Fruit fly (Drosophila melanogaster): Measurements from ENCODE around the gene Unc-115b.

Unc-115b gene

dm6 chr3R:9705008-9705628 lies 12.5 kb upstream of the Unc-115b start, which contains the start of gene Unc-115a:
Gene Unc-115a (minus strand): TSS chr3R:9705417.
- TF ChIP-seq rgr (GFP tag; optimal IDR thresholded peaks at IDR 0.05) (peak; percentile 57), OdsH (GFP tag; optimal IDR thresholded peaks at IDR 0.05) (peak; percentile 5), Sp1 (GFP tag; optimal IDR thresholded peaks at IDR 0.05) (peak; percentile 57), Rel (GFP tag; optimal IDR thresholded peaks at IDR 0.05) (no peak), Rel (tag; optimal IDR thresholded peaks at IDR 0.05) (peak; percentile 61), Dif (GFP tag; optimal IDR thresholded peaks at IDR 0.05; ENCODE audit: partially characterized antibody) (peak; percentile 56), ey (GFP tag; optimal IDR thresholded peaks at IDR 0.05) (no peak), sv (GFP tag; optimal IDR thresholded peaks at IDR 0.05) (peak; percentile 38), Hr83 (GFP tag; optimal IDR thresholded peaks at IDR 0.05; ENCODE audit: poor library complexity, severe bottlenecking) (peak; percentile 77), dsf (GFP tag; optimal IDR thresholded peaks at IDR 0.05; ENCODE audit: borderline replicate concordance) (no peak), fru (GFP tag; optimal IDR thresholded peaks at IDR 0.05) (peak; percentile 71), Myc (optimal IDR thresholded peaks at IDR 0.05) (peak; percentile 86), h (GFP tag; optimal IDR thresholded peaks at IDR 0.05) (peak; percentile 57), jim (GFP tag; optimal IDR thresholded peaks at IDR 0.05) (peak; percentile 95), pan (optimal IDR thresholded peaks at IDR 0.05) (no peak)

- TF ChIP-seq foxo (GFP tag; optimal IDR thresholded peaks at IDR 0.05) (peak in 1 of 2 experiments; percentile 47), pan (optimal IDR thresholded peaks at IDR 0.05) (no peak), Rel (GFP tag; optimal IDR thresholded peaks at IDR 0.05) (no peak), Rel (tag; optimal IDR thresholded peaks at IDR 0.05) (peak; percentile 77), psq (GFP tag; optimal IDR thresholded peaks at IDR 0.05) (peak; percentile 6), Dfd (GFP tag; optimal IDR thresholded peaks at IDR 0.05) (peak; percentile 77), jim (GFP tag; optimal IDR thresholded peaks at IDR 0.05) (no peak), h (GFP tag; optimal IDR thresholded peaks at IDR 0.05) (peak; percentile 62), Hr78 (GFP tag; optimal IDR thresholded peaks at IDR 0.05) (peak; percentile 23), dl (GFP tag; optimal IDR thresholded peaks at IDR 0.05; ENCODE audit: insufficient read depth in 1 of 2, partially characterized antibody in 2 of 2) (peak in 1 of 2 experiments; percentile 75), HLH106 (tag; optimal IDR thresholded peaks at IDR 0.05) (no peak), Hr83 (GFP tag; optimal IDR thresholded peaks at IDR 0.05; ENCODE audit: poor library complexity, severe bottlenecking) (peak; percentile 70), Hnf4 (GFP tag; optimal IDR thresholded peaks at IDR 0.05) (no peak), Abd-B (GFP tag; optimal IDR thresholded peaks at IDR 0.05) (no peak), Jra (GFP tag; optimal IDR thresholded peaks at IDR 0.05) (peak; percentile 62), rgr (GFP tag; optimal IDR thresholded peaks at IDR 0.05) (peak; percentile 23), lola (GFP tag; optimal IDR thresholded peaks at IDR 0.05) (no peak), N (GFP tag; optimal IDR thresholded peaks at IDR 0.05) (peak; percentile 80), Dif (GFP tag; optimal IDR thresholded peaks at IDR 0.05; ENCODE audit: partially characterized antibody) (peak; percentile 70), CG9705 (GFP tag; optimal IDR thresholded peaks at IDR 0.05) (no peak), woc (GFP tag; optimal IDR thresholded peaks at IDR 0.05) (no peak)
These were observed 11.8 kb upstream of the Unc-115b start for dm6 chr3R:9704183-9705007.

DNA sequence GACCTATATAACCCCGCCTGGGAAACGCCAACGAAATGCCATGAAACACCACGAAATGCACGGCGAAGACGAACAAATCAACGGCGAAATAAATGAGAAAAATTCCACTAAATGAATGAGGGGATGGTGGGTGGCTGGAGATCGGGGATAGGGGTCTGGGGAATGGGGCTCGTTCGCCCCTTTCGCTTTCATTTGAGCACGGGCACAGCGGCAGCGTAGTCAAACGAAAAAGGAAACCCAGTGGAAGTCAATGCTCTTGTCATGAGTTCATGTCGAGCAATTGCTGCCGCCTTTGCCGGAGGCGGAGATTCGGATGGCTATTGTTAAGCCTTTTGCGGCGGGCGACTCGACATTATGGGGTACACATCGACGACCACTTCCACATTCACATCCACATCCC lies 10.7 kb upstream of the Unc-115b start:
- TF ChIP-seq dmrt93B (GFP tag; optimal IDR thresholded peaks at IDR 0.05) (no peak), sv (GFP tag; optimal IDR thresholded peaks at IDR 0.05) (no peak), brk (GFP tag; optimal IDR thresholded peaks at IDR 0.05) (no peak), Myc (optimal IDR thresholded peaks at IDR 0.05) (no peak), Sp1 (GFP tag; optimal IDR thresholded peaks at IDR 0.05) (no peak), Jra (GFP tag; optimal IDR thresholded peaks at IDR 0.05) (no peak), N (GFP tag; optimal IDR thresholded peaks at IDR 0.05) (no peak), jim (GFP tag; optimal IDR thresholded peaks at IDR 0.05) (no peak), Mio (GFP tag; optimal IDR thresholded peaks at IDR 0.05) (no peak)

DNA sequence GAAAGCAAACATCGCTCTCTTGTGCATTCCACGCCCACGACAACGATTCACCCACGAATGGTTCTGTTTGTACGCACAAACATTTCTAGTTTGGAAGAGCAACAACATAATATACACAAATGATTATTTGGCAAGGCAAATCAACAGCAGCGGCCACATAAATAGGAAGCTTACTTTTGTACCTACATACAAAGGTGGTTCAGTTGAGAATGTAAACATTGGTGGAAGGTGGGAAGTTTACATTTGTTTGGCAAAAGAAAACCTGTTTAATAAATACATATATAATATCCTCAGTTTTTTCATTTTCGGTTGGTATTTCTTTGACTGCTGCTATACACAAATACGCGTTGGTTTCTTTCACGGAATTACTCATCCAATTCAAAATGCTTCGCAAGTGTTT lies 10.0 kb upstream of the Unc-115b start:
- no peak for TF ChIP-seq CG32264 (GFP tag; optimal IDR thresholded peaks at IDR 0.05)
- peak; percentile 23 for TF ChIP-seq fru (GFP tag; optimal IDR thresholded peaks at IDR 0.05)
- TF ChIP-seq rgr (GFP tag; optimal IDR thresholded peaks at IDR 0.05): peak; percentile 77
- TF ChIP-seq lola (GFP tag; optimal IDR thresholded peaks at IDR 0.05): no peak
- no peak for TF ChIP-seq dmrt93B (GFP tag; optimal IDR thresholded peaks at IDR 0.05)
- no peak for TF ChIP-seq Vsx2 (GFP tag; optimal IDR thresholded peaks at IDR 0.05; ENCODE audit: partially characterized antibody)
- TF ChIP-seq br (GFP tag; optimal IDR thresholded peaks at IDR 0.05): peak; percentile 37
- TF ChIP-seq Abd-B (GFP tag; optimal IDR thresholded peaks at IDR 0.05): no peak
- peak; percentile 74 for TF ChIP-seq h (GFP tag; optimal IDR thresholded peaks at IDR 0.05)
- peak; percentile 38 for TF ChIP-seq HLH106 (tag; optimal IDR thresholded peaks at IDR 0.05)
- TF ChIP-seq woc (GFP tag; optimal IDR thresholded peaks at IDR 0.05): peak; percentile 9
- no peak for TF ChIP-seq Hr83 (GFP tag; optimal IDR thresholded peaks at IDR 0.05; ENCODE audit: poor library complexity, severe bottlenecking)
- peak; percentile 32 for TF ChIP-seq psq (GFP tag; optimal IDR thresholded peaks at IDR 0.05)
- TF ChIP-seq Myc (optimal IDR thresholded peaks at IDR 0.05): no peak
- TF ChIP-seq N (GFP tag; optimal IDR thresholded peaks at IDR 0.05): no peak
- no peak for TF ChIP-seq Dif (GFP tag; optimal IDR thresholded peaks at IDR 0.05; ENCODE audit: partially characterized antibody)
- TF ChIP-seq usp (GFP tag; optimal IDR thresholded peaks at IDR 0.05): no peak
- TF ChIP-seq tai (GFP tag; optimal IDR thresholded peaks at IDR 0.05): no peak
- no peak for TF ChIP-seq brk (GFP tag; optimal IDR thresholded peaks at IDR 0.05)
- TF ChIP-seq Jra (GFP tag; optimal IDR thresholded peaks at IDR 0.05): no peak
- no peak for TF ChIP-seq Mio (GFP tag; optimal IDR thresholded peaks at IDR 0.05)
- peak; percentile 16 for TF ChIP-seq GATAd (GFP tag; optimal IDR thresholded peaks at IDR 0.05)
- TF ChIP-seq Rel (GFP tag; optimal IDR thresholded peaks at IDR 0.05): peak; percentile 36
- TF ChIP-seq Rel (tag; optimal IDR thresholded peaks at IDR 0.05): no peak
- TF ChIP-seq CG9705 (GFP tag; optimal IDR thresholded peaks at IDR 0.05): no peak
- TF ChIP-seq pan (optimal IDR thresholded peaks at IDR 0.05): no peak
- TF ChIP-seq sv (GFP tag; optimal IDR thresholded peaks at IDR 0.05): peak; percentile 91
- TF ChIP-seq dl (GFP tag; optimal IDR thresholded peaks at IDR 0.05; ENCODE audit: insufficient read depth in 1 of 2, partially characterized antibody in 2 of 2): no peak
- TF ChIP-seq Dfd (GFP tag; optimal IDR thresholded peaks at IDR 0.05): no peak
